Fruit fly (Drosophila melanogaster): ENCODE data around the gene CG16863.

DNA sequence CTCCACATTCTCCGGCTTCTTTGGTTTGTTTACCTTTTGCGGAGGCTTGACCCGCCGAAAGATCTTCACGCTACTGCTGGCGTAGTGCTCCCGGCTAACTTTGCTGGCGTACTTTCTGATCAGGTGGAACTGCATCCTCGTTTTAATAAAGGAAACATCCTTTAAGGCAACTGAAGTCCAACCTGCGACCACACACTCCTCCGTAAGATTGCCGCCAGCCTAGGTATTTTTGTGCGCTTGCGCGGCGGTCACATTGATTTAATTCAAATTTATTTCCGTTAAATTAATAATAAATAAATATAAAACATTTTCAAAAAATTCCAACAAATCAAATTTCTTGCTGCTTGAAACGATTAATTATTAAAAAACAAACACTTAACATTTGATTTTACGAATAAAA lies 36.8 kb downstream of the CG16863 start, which contains the start of gene PolG1:
- TF ChIP-seq GATAd (GFP tag; optimal IDR thresholded peaks at IDR 0.05) (no peak), Dfd (GFP tag; optimal IDR thresholded peaks at IDR 0.05) (no peak), usp (GFP tag; optimal IDR thresholded peaks at IDR 0.05) (no peak), woc (GFP tag; optimal IDR thresholded peaks at IDR 0.05) (no peak), dmrt93B (GFP tag; optimal IDR thresholded peaks at IDR 0.05) (no peak), psq (GFP tag; optimal IDR thresholded peaks at IDR 0.05) (no peak), Myc (optimal IDR thresholded peaks at IDR 0.05) (no peak), fru (GFP tag; optimal IDR thresholded peaks at IDR 0.05) (no peak), h (GFP tag; optimal IDR thresholded peaks at IDR 0.05) (no peak), brk (GFP tag; optimal IDR thresholded peaks at IDR 0.05) (no peak), dl (GFP tag; optimal IDR thresholded peaks at IDR 0.05; ENCODE audit: insufficient read depth in 1 of 2, partially characterized antibody in 2 of 2) (no peak), pan (optimal IDR thresholded peaks at IDR 0.05) (no peak)
